Fruit fly (Drosophila melanogaster) whole organism, embryonic: Measurements from ENCODE around the gene CG5254.

ENCODE experiments used
- Blimp-1 ChIP-seq: fragments of 200-800 bp; sonication (Bioruptor generic); optimal IDR thresholded peaks from 3 replicates; lab custom pipeline; 2018; ENCODE audit warnings: missing biosample characterization, missing genetic modification characterization, mild to moderate bottlenecking, moderate library complexity, missing genetic modification reagents
- CG12769 ChIP-seq: fragments of 200-800 bp; sonication (Bioruptor generic); optimal IDR thresholded peaks from 2 replicates; lab custom pipeline; 2019; ENCODE audit warnings: missing biosample characterization, mild to moderate bottlenecking, missing genetic modification characterization, moderate library complexity
- CG13287 ChIP-seq: fragments of 200-800 bp; sonication (Bioruptor generic); IDR thresholded peaks from 2 replicates; pipeline ENCODE4 v1.3.6; 2022; ENCODE audit warnings: missing biosample characterization, missing genetic modification characterization; ENCODE audit not compliant: partially characterized antibody
- CG13894 ChIP-seq: fragments of 200-800 bp; sonication (Bioruptor generic); optimal IDR thresholded peaks from 3 replicates; lab custom pipeline; 2018; ENCODE audit warnings: missing biosample characterization, mild to moderate bottlenecking, missing genetic modification characterization, moderate library complexity
- CG14710 ChIP-seq: fragments of 200-800 bp; sonication (Bioruptor generic); optimal IDR thresholded peaks from 3 replicates; lab custom pipeline; 2019; ENCODE audit warnings: missing biosample characterization, mild to moderate bottlenecking, missing genetic modification characterization, moderate library complexity
- CG15514 ChIP-seq: fragments of 200-800 bp; sonication (Bioruptor generic); optimal IDR thresholded peaks from 3 replicates; lab custom pipeline; 2017; ENCODE audit warnings: missing biosample characterization, missing genetic modification characterization, mild to moderate bottlenecking, moderate library complexity, missing genetic modification reagents
- CG1603 ChIP-seq: fragments of 200-800 bp; sonication (Bioruptor generic); optimal IDR thresholded peaks from 2 replicates; lab custom pipeline; 2019; ENCODE audit warnings: missing biosample characterization, mild to moderate bottlenecking, missing genetic modification characterization, moderate library complexity
- CG16813 ChIP-seq: fragments of 200-800 bp; sonication (Bioruptor generic); IDR thresholded peaks from 3 replicates; pipeline ENCODE4 v1.3.6; 2022; ENCODE audit warnings: missing biosample characterization, missing genetic modification characterization; ENCODE audit not compliant: partially characterized antibody
- CG17359 ChIP-seq: fragments of 200-800 bp; sonication (Bioruptor generic); optimal IDR thresholded peaks from 3 replicates; lab custom pipeline; 2018; ENCODE audit warnings: missing biosample characterization, mild to moderate bottlenecking, missing genetic modification characterization, moderate library complexity
- CG17385 ChIP-seq: fragments of 200-800 bp; sonication (Bioruptor generic); optimal IDR thresholded peaks from 3 replicates; lab custom pipeline; 2018; ENCODE audit warnings: missing biosample characterization, mild to moderate bottlenecking, missing genetic modification characterization
- CG17829 ChIP-seq: fragments of 200-800 bp; optimal IDR thresholded peaks from 2 replicates; lab custom pipeline; 2019; ENCODE audit warnings: missing biosample characterization, mild to moderate bottlenecking, missing genetic modification characterization, moderate library complexity
- CG1792 ChIP-seq: fragments of 200-800 bp; sonication (Bioruptor generic); optimal IDR thresholded peaks from 2 replicates; lab custom pipeline; 2016; ENCODE audit warnings: missing biosample characterization, missing genetic modification characterization
- CG2116 ChIP-seq: fragments of 200-800 bp; sonication (Bioruptor generic); optimal IDR thresholded peaks from 3 replicates; lab custom pipeline; 2018; ENCODE audit warnings: missing biosample characterization, mild to moderate bottlenecking, missing genetic modification characterization
- CG30431 ChIP-seq: fragments of 200-800 bp; sonication (Bioruptor generic); optimal IDR thresholded peaks from 2 replicates; lab custom pipeline; 2017; ENCODE audit warnings: missing biosample characterization, missing genetic modification characterization
- CG32532 ChIP-seq: fragments of 200-800 bp; sonication (Bioruptor generic); IDR thresholded peaks from 2 replicates; pipeline ENCODE4 v1.3.6; 2022; ENCODE audit warnings: missing biosample characterization, missing genetic modification characterization
- CG42726 ChIP-seq: fragments of 200-800 bp; sonication (Bioruptor generic); IDR thresholded peaks from 2 replicates; pipeline ENCODE4 v1.3.6; 2022; ENCODE audit warnings: missing biosample characterization, missing genetic modification characterization; ENCODE audit not compliant: partially characterized antibody
- CG4282 ChIP-seq: fragments of 200-800 bp; sonication (Bioruptor generic); optimal IDR thresholded peaks from 2 replicates; lab custom pipeline; 2016; ENCODE audit warnings: missing biosample characterization, missing genetic modification characterization
- CG4424 ChIP-seq: fragments of 200-800 bp; sonication (Bioruptor generic); optimal IDR thresholded peaks from 3 replicates; lab custom pipeline; 2016; ENCODE audit warnings: missing biosample characterization, missing genetic modification characterization
- CG5180 ChIP-seq: fragments of 200-800 bp; sonication (Bioruptor generic); optimal IDR thresholded peaks from 3 replicates; lab custom pipeline; 2017; ENCODE audit warnings: missing biosample characterization, missing genetic modification characterization, mild to moderate bottlenecking, moderate library complexity, missing genetic modification reagents
- CG6175 ChIP-seq: fragments of 200-800 bp; sonication (Bioruptor generic); IDR thresholded peaks from 3 replicates; pipeline ENCODE4 v1.3.6; 2022; ENCODE audit warnings: missing biosample characterization, missing genetic modification characterization
- CG7271 ChIP-seq: fragments of 200-800 bp; sonication (Bioruptor generic); optimal IDR thresholded peaks from 2 replicates; lab custom pipeline; 2018; ENCODE audit warnings: missing biosample characterization, mild to moderate bottlenecking, missing genetic modification characterization, moderate library complexity
- CG7963 ChIP-seq: fragments of 200-800 bp; sonication (Bioruptor generic); IDR thresholded peaks from 3 replicates; pipeline ENCODE4 v1.3.6; 2022; ENCODE audit warnings: missing biosample characterization, missing genetic modification characterization; ENCODE audit not compliant: partially characterized antibody
- CoRest ChIP-seq: fragments of 200-800 bp; sonication (Bioruptor generic); optimal IDR thresholded peaks from 3 replicates; lab custom pipeline; 2018; ENCODE audit warnings: missing biosample characterization, mild to moderate bottlenecking, missing genetic modification characterization, moderate library complexity
- Dref ChIP-seq: fragments of 200-800 bp; sonication (Bioruptor generic); IDR thresholded peaks from 2 replicates; pipeline ENCODE4 v1.3.6; 2022; ENCODE audit warnings: missing biosample characterization, missing genetic modification characterization
- HLH54F ChIP-seq: fragments of 200-800 bp; sonication (Bioruptor generic); optimal IDR thresholded peaks from 3 replicates; lab custom pipeline; 2016; ENCODE audit warnings: missing biosample characterization, missing genetic modification characterization
- Kr ChIP-seq: fragments of 200-800 bp; sonication (Bioruptor generic); optimal IDR thresholded peaks from 2 replicates; lab custom pipeline; 2017; ENCODE audit warnings: missing biosample characterization, mild to moderate bottlenecking, missing genetic modification characterization
- Med ChIP-seq: fragments of 200-800 bp; sonication (Bioruptor generic); peaks from one replicate; lab custom pipeline; 2016; ENCODE audit warnings: missing biosample characterization, missing genetic modification characterization, mild to moderate bottlenecking, inconsistent platforms, moderate library complexity
- NFAT ChIP-seq: fragments of 200-800 bp; sonication (Bioruptor generic); IDR thresholded peaks from 2 replicates; pipeline ENCODE4 v1.3.6; 2022; ENCODE audit warnings: missing biosample characterization, missing genetic modification characterization
- Opbp ChIP-seq: fragments of 200-800 bp; sonication (Bioruptor generic); IDR thresholded peaks from 3 replicates; pipeline ENCODE4 v1.3.6; 2022; ENCODE audit warnings: missing biosample characterization, missing genetic modification characterization; ENCODE audit not compliant: partially characterized antibody
- Ravus ChIP-seq: fragments of 200-800 bp; sonication (Bioruptor generic); IDR thresholded peaks from 2 replicates; pipeline ENCODE4 v1.3.6; 2022; ENCODE audit warnings: missing biosample characterization, missing genetic modification characterization
- Sry-δ ChIP-seq: fragments of 200-800 bp; sonication (Bioruptor generic); optimal IDR thresholded peaks from 2 replicates; lab custom pipeline; 2016; ENCODE audit warnings: missing biosample characterization, missing genetic modification characterization
- Trl ChIP-seq, 3 experiments: fragments of >200 bp in 2 of 3; fragments of 200-800 bp in 1 of 3; sonication (Bioruptor generic) in 1 of 3; optimal IDR thresholded peaks; 2 replicates in 1 of 3; 3 replicates in 2 of 3; lab custom pipeline; 2016 to 2017; ENCODE audit warnings: missing biosample characterization in 1 of 3, missing genetic modification characterization in 1 of 3
- al ChIP-seq: fragments of 200-800 bp; sonication (Bioruptor generic); IDR thresholded peaks from 2 replicates; pipeline ENCODE4 v1.3.6; 2022; ENCODE audit warnings: missing biosample characterization, missing genetic modification characterization
- amos ChIP-seq: fragments of 200-800 bp; sonication (Bioruptor generic); IDR thresholded peaks from 2 replicates; pipeline ENCODE4 v1.3.6; 2022; ENCODE audit warnings: missing biosample characterization, missing genetic modification characterization; ENCODE audit not compliant: partially characterized antibody
- kah ChIP-seq: fragments of 200-800 bp; sonication (Bioruptor generic); optimal IDR thresholded peaks from 2 replicates; lab custom pipeline; 2018; ENCODE audit warnings: missing biosample characterization, mild to moderate bottlenecking, missing genetic modification characterization
- kni ChIP-seq: fragments of 200-800 bp; sonication (Bioruptor generic); optimal IDR thresholded peaks from 3 replicates; lab custom pipeline; 2017; ENCODE audit warnings: mild to moderate bottlenecking, missing biosample characterization, missing genetic modification reagents, missing genetic modification characterization
- mld ChIP-seq: fragments of 200-800 bp; sonication (Bioruptor generic); IDR thresholded peaks from 3 replicates; pipeline ENCODE4 v1.3.6; 2022; ENCODE audit warnings: missing biosample characterization, missing genetic modification characterization; ENCODE audit not compliant: partially characterized antibody
- pho ChIP-seq: fragments of 200-800 bp; sonication (Bioruptor generic); optimal IDR thresholded peaks from 2 replicates; lab custom pipeline; 2016; ENCODE audit warnings: missing biosample characterization, missing genetic modification characterization
- pzg ChIP-seq: fragments of 200-800 bp; sonication (Bioruptor generic); optimal IDR thresholded peaks from 3 replicates; lab custom pipeline; 2018; ENCODE audit warnings: missing biosample characterization, mild to moderate bottlenecking, missing genetic modification characterization, moderate library complexity
- row ChIP-seq: fragments of 200-800 bp; sonication (Bioruptor generic); IDR thresholded peaks from 3 replicates; pipeline ENCODE4 v1.3.6; 2022; ENCODE audit warnings: missing biosample characterization, missing genetic modification characterization
- sd ChIP-seq: fragments of 200-800 bp; sonication (Bioruptor generic); optimal IDR thresholded peaks from 3 replicates; lab custom pipeline; 2018; ENCODE audit warnings: missing biosample characterization, mild to moderate bottlenecking, missing genetic modification characterization, moderate library complexity
- sna ChIP-seq: fragments of 200-800 bp; sonication (Bioruptor generic); IDR thresholded peaks from 2 replicates; pipeline ENCODE4 v1.3.6; 2022; ENCODE audit warnings: missing biosample characterization, missing genetic modification characterization; ENCODE audit not compliant: partially characterized antibody
- sob ChIP-seq: fragments of 200-800 bp; sonication (Bioruptor generic); IDR thresholded peaks from 2 replicates; pipeline ENCODE4 v1.3.6; 2022; ENCODE audit warnings: missing biosample characterization, missing genetic modification characterization
- ssp ChIP-seq: fragments of 200-800 bp; sonication (Bioruptor generic); IDR thresholded peaks from 2 replicates; pipeline ENCODE4 v1.3.6; 2022; ENCODE audit warnings: missing biosample characterization, missing genetic modification characterization
- stwl ChIP-seq: fragments of 200-800 bp; sonication (Bioruptor generic); optimal IDR thresholded peaks from 3 replicates; lab custom pipeline; 2018; ENCODE audit warnings: missing biosample characterization, mild to moderate bottlenecking, missing genetic modification characterization, moderate library complexity
- trem ChIP-seq: fragments of 200-800 bp; optimal IDR thresholded peaks from 3 replicates; lab custom pipeline; 2019; ENCODE audit warnings: missing biosample characterization, mild to moderate bottlenecking, missing genetic modification characterization, moderate library complexity
- unc-4 ChIP-seq: fragments of 200-800 bp; sonication (Bioruptor generic); IDR thresholded peaks from 2 replicates; pipeline ENCODE4 v1.3.6; 2022; ENCODE audit warnings: missing biosample characterization, missing genetic modification characterization; ENCODE audit not compliant: partially characterized antibody
- zen2 ChIP-seq: fragments of 200-800 bp; sonication (Bioruptor generic); IDR thresholded peaks from 3 replicates; pipeline ENCODE4 v1.3.6; 2022; ENCODE audit warnings: missing biosample characterization, missing genetic modification characterization; ENCODE audit not compliant: partially characterized antibody

The CG5254 gene

DNA sequence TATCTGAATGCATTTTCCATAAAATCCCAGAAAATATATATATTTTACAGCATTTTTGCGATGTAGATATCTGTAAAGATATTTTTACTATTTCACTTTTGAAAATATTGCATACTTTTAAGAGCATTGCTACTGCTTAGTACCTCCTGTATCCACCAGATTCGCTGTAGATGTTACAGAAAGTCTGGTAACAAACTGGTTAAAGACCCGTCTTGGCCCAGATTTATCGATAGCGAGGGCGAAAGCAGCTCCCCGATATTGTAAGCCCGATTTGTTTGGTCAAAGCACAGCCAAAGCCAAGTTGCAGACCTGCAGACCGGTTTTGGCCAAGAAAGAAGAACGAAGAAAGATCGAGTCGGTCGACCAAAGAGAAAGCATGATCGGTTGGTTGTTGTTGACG is 34.3 kb downstream of the CG5254 start, which contains the start of gene tw:
Gene tw, plus strand, starts transcription at position 291 of the 400 bp plus-strand sequence.
- TF ChIP-seq NFAT (GFP tag; lab: Robert Waterston, UW) (no peak), Sry-δ (peak; percentile 7), CG15514 (GFP tag; lab: Kevin White, UChicago) (no peak), unc-4 (peak; percentile 52), pzg (GFP tag; lab: Kevin White, UChicago) (peak; percentile 22), CG17359 (tag; lab: Kevin White, UChicago) (no peak), ssp (GFP tag; lab: Robert Waterston, UW) (no peak), CG13894 (peak; percentile 71), Opbp (GFP tag; lab: Robert Waterston, UW) (peak; percentile 33; the same call in 1 of the 3 replicates), CG42726 (0 out of 2 replicates have a peak, but pooled peaks have one; percentile 13), mld (GFP tag; lab: Robert Waterston, UW) (0 out of 3 replicates have a peak, but pooled peaks have one; percentile 49), Blimp-1 (GFP tag; lab: Kevin White, UChicago) (no peak), CG2116 (GFP tag; lab: Kevin White, UChicago) (peak; percentile 88), zen2 (GFP tag; lab: Robert Waterston, UW) (peak; percentile 20; the same call in 1 of the 3 replicates), CG16813 (0 out of 3 replicates have a peak, but pooled peaks have one; percentile 43), CG14710 (peak; percentile 1), CG17385 (GFP tag; lab: Kevin White, UChicago) (no peak), CG1792 (GFP tag; lab: Kevin White, UChicago) (no peak), CG7271 (tag; lab: Kevin White, UChicago) (no peak), HLH54F (GFP tag; lab: Kevin White, UChicago) (no peak), Trl (optimal IDR thresholded peaks at IDR 0.05; lab: Kevin White, UChicago) (no peak), Trl (GFP tag; optimal IDR thresholded peaks at IDR 0.05; lab: Kevin White, UChicago) (no peak), kni (GFP tag; lab: Kevin White, UChicago) (peak; percentile 10), CG30431 (GFP tag; lab: Kevin White, UChicago) (no peak), CG6175 (GFP tag; lab: Robert Waterston, UW) (no peak), CG17829 (tag; lab: Kevin White, UChicago) (no peak), pho (GFP tag; lab: Kevin White, UChicago) (no peak), amos (GFP tag; lab: Robert Waterston, UW) (peak; percentile 57), stwl (peak; percentile 24), CG4282 (GFP tag; lab: Kevin White, UChicago) (no peak), sd (tag; lab: Kevin White, UChicago) (no peak), Ravus (GFP tag; lab: Robert Waterston, UW) (no peak), CoRest (tag; lab: Kevin White, UChicago) (no peak), CG7963 (GFP tag; lab: Robert Waterston, UW) (peak; percentile 48; the same call in 1 of the 3 replicates), CG13287 (peak; percentile 62), CG4424 (no peak), sna (GFP tag; lab: Robert Waterston, UW) (peak; percentile 44; the same call in 1 of the 2 replicates), row (GFP tag; lab: Robert Waterston, UW) (no peak), CG32532 (GFP tag; lab: Robert Waterston, UW) (peak; percentile 29; the same call in 1 of the 2 replicates), trem (tag; lab: Kevin White, UChicago) (peak; percentile 7), CG5180 (no peak), Med (GFP tag; lab: Kevin White, UChicago) (peak; percentile 68), CG12769 (peak; percentile 79), al (no peak), CG1603 (tag; lab: Kevin White, UChicago) (peak; percentile 42), sob (0 out of 2 replicates have a peak, but pooled peaks have one; percentile 14), kah (no peak), Dref (peak; percentile 61), Kr (GFP tag; lab: Kevin White, UChicago) (no peak)
